Fruit fly (Drosophila melanogaster): ENCODE measurements around the gene CG11178.

DNA sequence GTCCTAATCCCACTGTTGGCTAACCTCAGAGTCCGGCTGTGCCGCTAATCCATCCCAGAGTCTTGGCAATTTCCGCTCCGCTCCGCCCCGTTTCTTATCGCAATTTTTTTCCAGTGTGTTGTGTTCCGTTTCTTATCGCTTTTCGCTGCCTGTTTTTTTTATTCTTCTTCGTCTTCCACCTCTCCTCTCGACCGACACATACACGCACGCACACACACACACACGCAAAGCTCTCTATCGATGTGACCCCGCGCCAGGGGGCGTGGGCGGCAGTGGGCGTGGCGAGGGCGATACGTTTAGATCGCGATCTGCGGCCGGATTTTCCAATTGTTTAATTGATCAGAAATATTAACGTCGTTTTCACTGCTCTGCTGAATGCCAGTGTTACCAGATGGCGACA lies 10.5 kb downstream of the CG11178 start:
- no peak for TF ChIP-seq toe (GFP tag; optimal IDR thresholded peaks at IDR 0.05)
- TF ChIP-seq kay (GFP tag; ENCODE audit: borderline replicate concordance): no peak
- no peak for TF ChIP-seq CG5204 (GFP tag; optimal IDR thresholded peaks at IDR 0.05)
- TF ChIP-seq CG7045 (GFP tag; optimal IDR thresholded peaks at IDR 0.05): no peak
- no peak for TF ChIP-seq Hr96 (GFP tag; optimal IDR thresholded peaks at IDR 0.05)
- TF ChIP-seq Crg-1 (GFP tag; optimal IDR thresholded peaks at IDR 0.05): no peak
- TF ChIP-seq CG14711 (tag; optimal IDR thresholded peaks at IDR 0.05): no peak
- no peak for TF ChIP-seq Clk (GFP tag; optimal IDR thresholded peaks at IDR 0.05)
- TF ChIP-seq pad (GFP tag; optimal IDR thresholded peaks at IDR 0.05): no peak
- TF ChIP-seq CG1620 (GFP tag; optimal IDR thresholded peaks at IDR 0.05): no peak
- no peak for TF ChIP-seq cnc (optimal IDR thresholded peaks at IDR 0.05)
- no peak for TF ChIP-seq bab1 (GFP tag; optimal IDR thresholded peaks at IDR 0.05)

Data from whole organism, adult.